Fruit fly (Drosophila melanogaster): ENCODE measurements around the gene CG17122.

dm6 chr3L:20320044-20320443 is 44.9 kb upstream of the CG17122 start:
- TF ChIP-seq pan (optimal IDR thresholded peaks at IDR 0.05): no peak
- TF ChIP-seq psq (optimal IDR thresholded peaks at IDR 0.05): no peak
- no peak for TF ChIP-seq EcR (GFP tag; optimal IDR thresholded peaks at IDR 0.05)
- TF ChIP-seq usp (GFP tag; optimal IDR thresholded peaks at IDR 0.05): no peak
- TF ChIP-seq Dll (optimal IDR thresholded peaks at IDR 0.05): no peak
- no peak for TF ChIP-seq CG8478 (optimal IDR thresholded peaks at IDR 0.05)

Data from whole organism.